Worm (Caenorhabditis elegans) whole organism, L1 larva: ENCODE data around the gene srbc-75.

ENCODE experiments used
- F16B12.6 ChIP-seq: fragments of 150-350 bp; optimal IDR thresholded peaks from 2 replicates; lab custom pipeline; 2014; ENCODE audit warnings: missing biosample characterization, missing genetic modification characterization
- dsc-1 ChIP-seq: sonication (generic microtip); optimal IDR thresholded peaks from 2 replicates; lab custom pipeline; 2016; ENCODE audit warnings: mild to moderate bottlenecking, missing genetic modification characterization, missing compliant biosample characterization
- elt-3 ChIP-seq, 6 experiments: fragments of 150-350 bp in 1 of 6; sonication (generic microtip); optimal IDR thresholded peaks; 2 replicates each; lab custom pipeline; 2017 to 2018; ENCODE audit warnings: missing biosample characterization in 6 of 6, missing genetic modification characterization in 6 of 6, inconsistent platforms in 1 of 6
- jun-1 ChIP-seq: fragments of 150-350 bp; optimal IDR thresholded peaks from 2 replicates; lab custom pipeline; 2014; ENCODE audit warnings: missing biosample characterization, missing genetic modification reagents, missing genetic modification characterization
- lir-3 ChIP-seq: sonication (generic microtip); optimal IDR thresholded peaks from 2 replicates; lab custom pipeline; 2016; ENCODE audit warnings: mild to moderate bottlenecking, missing genetic modification characterization, moderate library complexity, missing compliant biosample characterization; ENCODE audit not compliant: poor library complexity
- lsy-2 ChIP-seq, 2 experiments: fragments of 150-350 bp; optimal IDR thresholded peaks; 2 replicates each; lab custom pipeline; 2014; ENCODE audit warnings: missing biosample characterization in 2 of 2, missing genetic modification characterization in 2 of 2
- nhr-11 ChIP-seq: fragments of 150-350 bp; optimal IDR thresholded peaks from 2 replicates; lab custom pipeline; 2014; ENCODE audit warnings: missing biosample characterization, missing genetic modification characterization
- skn-1 ChIP-seq: fragments of 150-350 bp; optimal IDR thresholded peaks from 2 replicates; lab custom pipeline; 2014; ENCODE audit warnings: missing biosample characterization, missing genetic modification characterization
- unc-86 ChIP-seq: sonication (generic microtip); optimal IDR thresholded peaks from 2 replicates; lab custom pipeline; 2016; ENCODE audit warnings: missing genetic modification characterization, missing compliant biosample characterization
- zag-1 ChIP-seq: fragments of 150-350 bp; optimal IDR thresholded peaks from 2 replicates; lab custom pipeline; 2014; ENCODE audit warnings: missing biosample characterization, missing genetic modification characterization
- ztf-11 ChIP-seq, 2 experiments: sonication (generic microtip); optimal IDR thresholded peaks; 2 replicates each; lab custom pipeline; 2016 to 2017; ENCODE audit warnings: missing genetic modification characterization in 2 of 2, missing biosample characterization in 1 of 2, missing compliant biosample characterization in 1 of 2

DNA sequence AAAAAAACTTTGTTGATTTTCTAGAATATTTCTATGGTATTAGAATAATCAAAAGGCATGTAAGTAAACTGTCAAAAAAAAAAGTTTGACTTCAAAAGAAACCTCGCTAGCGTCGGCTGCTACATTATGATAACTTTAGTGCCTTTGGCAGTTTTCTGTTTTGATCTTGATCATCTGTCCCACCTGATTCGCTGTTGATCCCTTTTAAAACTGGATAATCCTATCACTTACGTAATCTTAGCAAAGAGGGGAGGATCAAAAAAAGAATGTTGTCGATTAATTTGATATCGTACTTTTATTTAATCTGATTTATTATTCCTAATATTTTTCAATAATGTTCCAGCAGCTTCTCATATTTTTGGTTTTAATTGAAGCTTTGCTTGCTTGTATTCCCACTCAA lies 6.3 kb downstream of the srbc-75 start, which contains the start of gene M01B2.8:
- TF ChIP-seq lir-3 (tag; lab: Kevin White, UChicago) (no peak), ztf-11 (tag; optimal IDR thresholded peaks at IDR 0.05; lab: Kevin White, UChicago) (no peak), nhr-11 (tag; lab: Kevin White, UChicago) (no peak), lsy-2 (tag; optimal IDR thresholded peaks at IDR 0.05; lab: Kevin White, UChicago) (no peak), zag-1 (tag; lab: Kevin White, UChicago) (no peak), elt-3 (tag; optimal IDR thresholded peaks at IDR 0.05; lab: Kevin White, UChicago) (no peak), dsc-1 (tag; lab: Kevin White, UChicago) (peak; percentile 0), F16B12.6 (tag; lab: Kevin White, UChicago) (no peak), skn-1 (tag; lab: Kevin White, UChicago) (no peak), unc-86 (tag; lab: Kevin White, UChicago) (no peak), jun-1 (no peak)
